Worm (Caenorhabditis elegans): ENCODE measurements around the gene fbxb-14.

DNA sequence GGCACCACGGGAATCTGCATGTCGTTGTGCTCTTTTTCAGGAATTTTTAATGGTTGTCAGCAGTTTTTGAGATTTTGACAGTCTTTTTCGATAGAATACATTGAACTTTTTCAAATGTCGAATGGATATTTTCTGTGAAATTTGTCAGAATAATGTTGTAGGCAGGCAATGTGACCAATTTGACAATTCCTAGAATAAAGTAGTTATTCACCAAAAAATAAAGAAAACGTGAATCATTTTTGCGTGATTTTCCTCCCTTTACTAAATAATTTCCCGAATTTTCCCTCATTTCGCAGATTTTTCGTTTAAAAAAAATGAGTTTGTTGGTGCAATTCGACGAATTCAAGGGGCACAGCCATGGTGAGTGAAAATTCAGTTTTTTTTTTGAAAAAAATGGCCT is 26.2 kb upstream of the fbxb-14 start, which contains the start of gene W04H10.1:
- TF ChIP-seq sox-4 (tag; optimal IDR thresholded peaks at IDR 0.05) (no peak), jun-1 (tag; optimal IDR thresholded peaks at IDR 0.05) (no peak), irx-1 (tag; optimal IDR thresholded peaks at IDR 0.05) (no peak), nhr-90 (tag; optimal IDR thresholded peaks at IDR 0.05; ENCODE audit: poor library complexity) (no peak)
